Fruit fly (Drosophila melanogaster) whole organism, adult: Measurements from ENCODE around the gene mib1.

Source experiments
- CG11617 ChIP-seq: fragments of 200-800 bp; sonication (Bioruptor generic); optimal IDR thresholded peaks from 2 replicates; lab custom pipeline; 2017; ENCODE audit warnings: mild to moderate bottlenecking, missing biosample characterization, missing genetic modification reagents, missing genetic modification characterization
- CG12768 ChIP-seq: fragments of 200-800 bp; sonication (Bioruptor generic); optimal IDR thresholded peaks from 2 replicates; lab custom pipeline; 2017; ENCODE audit warnings: missing biosample characterization, missing genetic modification characterization, mild to moderate bottlenecking, moderate library complexity, missing genetic modification reagents
- CG14711 ChIP-seq: fragments of 200-800 bp; sonication (Bioruptor generic); optimal IDR thresholded peaks from 2 replicates; lab custom pipeline; 2018; ENCODE audit warnings: missing biosample characterization, mild to moderate bottlenecking, missing genetic modification characterization, moderate library complexity
- CG33017 ChIP-seq: fragments of 200-800 bp; sonication (Bioruptor generic); optimal IDR thresholded peaks from 2 replicates; lab custom pipeline; 2018; ENCODE audit warnings: missing biosample characterization, mild to moderate bottlenecking, missing genetic modification characterization, moderate library complexity
- CG7101 ChIP-seq: fragments of 200-800 bp; sonication (Bioruptor generic); optimal IDR thresholded peaks from 2 replicates; lab custom pipeline; 2018; ENCODE audit warnings: missing biosample characterization, mild to moderate bottlenecking, missing genetic modification characterization, moderate library complexity
- Clk ChIP-seq: fragments of 200-800 bp; sonication (Bioruptor generic); optimal IDR thresholded peaks from 2 replicates; lab custom pipeline; 2017; ENCODE audit warnings: missing biosample characterization, missing genetic modification characterization
- Crg-1 ChIP-seq: fragments of 200-800 bp; sonication (Bioruptor generic); optimal IDR thresholded peaks from 2 replicates; lab custom pipeline; 2016; ENCODE audit warnings: missing biosample characterization, missing genetic modification characterization
- Hr96 ChIP-seq: fragments of 200-800 bp; sonication (Bioruptor generic); optimal IDR thresholded peaks from 2 replicates; lab custom pipeline; 2016; ENCODE audit warnings: missing biosample characterization, missing genetic modification characterization
- Mnt ChIP-seq: fragments of 200-800 bp; sonication (Bioruptor generic); optimal IDR thresholded peaks from 2 replicates; lab custom pipeline; 2016; ENCODE audit warnings: missing biosample characterization, mild to moderate bottlenecking, missing genetic modification characterization
- bab1 ChIP-seq: fragments of 200-800 bp; sonication (Bioruptor generic); optimal IDR thresholded peaks from 3 replicates; lab custom pipeline; 2019; ENCODE audit warnings: missing biosample characterization, mild to moderate bottlenecking, missing genetic modification characterization, moderate library complexity
- kay ChIP-seq: fragments of 200-800 bp; sonication (Bioruptor generic); peaks from one replicate; lab custom pipeline; 2016; ENCODE audit warnings: missing biosample characterization, missing genetic modification characterization, borderline replicate concordance
- ovo ChIP-seq: fragments of 200-800 bp; sonication (Bioruptor generic); optimal IDR thresholded peaks from 2 replicates; lab custom pipeline; 2016; ENCODE audit warnings: missing biosample characterization, missing genetic modification characterization
- pad ChIP-seq: fragments of 200-800 bp; sonication (Bioruptor generic); optimal IDR thresholded peaks from 3 replicates; lab custom pipeline; 2017; ENCODE audit warnings: missing biosample characterization, missing genetic modification characterization, mild to moderate bottlenecking, moderate library complexity, missing genetic modification reagents
- tj ChIP-seq: fragments of 200-800 bp; sonication (Bioruptor generic); optimal IDR thresholded peaks from 3 replicates; lab custom pipeline; 2017; ENCODE audit warnings: missing biosample characterization, mild to moderate bottlenecking, missing genetic modification characterization, moderate library complexity

DNA sequence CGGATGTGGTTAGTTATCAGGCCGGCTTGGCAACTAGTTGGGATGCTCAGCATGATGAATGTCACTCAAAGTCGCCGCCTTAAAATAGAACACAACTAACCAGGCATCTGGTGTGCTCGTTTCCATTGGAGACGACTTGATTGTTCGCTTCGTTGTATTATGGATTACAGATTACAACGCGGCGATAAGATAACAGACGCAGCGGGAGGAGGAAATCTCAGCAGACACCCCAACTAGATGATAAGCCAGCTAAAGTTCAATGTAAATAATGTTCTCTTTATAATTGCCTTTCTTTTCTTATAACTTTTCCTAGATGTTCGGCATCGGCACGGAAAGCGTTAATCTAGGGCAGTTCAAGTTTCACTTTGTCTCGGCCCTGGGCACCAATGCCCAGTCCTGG lies 42.9 kb downstream of the mib1 start:
- no peak for TF ChIP-seq Clk (GFP tag; lab: Kevin White, UChicago)
- TF ChIP-seq kay (GFP tag; lab: Kevin White, UChicago): no peak
- no peak for TF ChIP-seq CG12768 (GFP tag; lab: Kevin White, UChicago)
- no peak for TF ChIP-seq tj (GFP tag; lab: Kevin White, UChicago)
- no peak for TF ChIP-seq CG7101 (tag; lab: Kevin White, UChicago)
- no peak for TF ChIP-seq ovo (GFP tag; lab: Kevin White, UChicago)
- no peak for TF ChIP-seq CG11617 (GFP tag; lab: Kevin White, UChicago)
- no peak for TF ChIP-seq CG33017 (tag; lab: Kevin White, UChicago)
- no peak for TF ChIP-seq Crg-1 (GFP tag; lab: Kevin White, UChicago)
- TF ChIP-seq Hr96 (GFP tag; lab: Kevin White, UChicago): no peak
- TF ChIP-seq pad (GFP tag; lab: Kevin White, UChicago): no peak
- no peak for TF ChIP-seq CG14711 (tag; lab: Kevin White, UChicago)
- no peak for TF ChIP-seq Mnt
- TF ChIP-seq bab1 (GFP tag; lab: Kevin White, UChicago): peak; percentile 5
